Worm (Caenorhabditis elegans) whole organism, L1 larva: ENCODE data around the gene comt-4.

Source experiments
- C16A3.4 ChIP-seq: fragments of 150-350 bp; optimal IDR thresholded peaks from 2 replicates; lab custom pipeline; 2014; ENCODE audit warnings: missing biosample characterization, missing genetic modification characterization
- Y116A8C.19 ChIP-seq: sonication (generic microtip); optimal IDR thresholded peaks from 2 replicates; lab custom pipeline; 2016; ENCODE audit warnings: missing compliant biosample characterization, missing genetic modification characterization, borderline replicate concordance
- aha-1 ChIP-seq: fragments of 150-350 bp; optimal IDR thresholded peaks from 2 replicates; lab custom pipeline; 2014; ENCODE audit warnings: missing biosample characterization, missing genetic modification characterization
- aly-2 ChIP-seq: fragments of 150-350 bp; optimal IDR thresholded peaks from 2 replicates; lab custom pipeline; 2014; ENCODE audit warnings: missing biosample characterization, missing genetic modification characterization
- ama-1 ChIP-seq: fragments of 150-350 bp; optimal IDR thresholded peaks from 2 replicates; lab custom pipeline; 2014
- blmp-1 ChIP-seq: fragments of 150-350 bp; optimal IDR thresholded peaks from 2 replicates; lab custom pipeline; 2014; ENCODE audit warnings: missing biosample characterization, missing genetic modification characterization
- ceh-88 ChIP-seq: fragments of 200-800 bp; sonication (Bioruptor generic); IDR thresholded peaks from 2 replicates; pipeline ENCODE4 v1.3.6; 2022; ENCODE audit warnings: missing genetic modification characterization, missing compliant biosample characterization
- ceh-90 ChIP-seq: sonication (generic microtip); optimal IDR thresholded peaks from 2 replicates; lab custom pipeline; 2016; ENCODE audit warnings: missing genetic modification characterization, missing compliant biosample characterization
- ces-1 ChIP-seq: fragments of 150-350 bp; optimal IDR thresholded peaks from 2 replicates; lab custom pipeline; 2014; ENCODE audit warnings: missing biosample characterization, missing genetic modification reagents, missing genetic modification characterization
- efl-1 ChIP-seq, 4 experiments: fragments of 150-350 bp; optimal IDR thresholded peaks in 3 of 4; peaks in 1 of 4; 1 replicate in 1 of 4; 2 replicates in 3 of 4; lab custom pipeline; 2014; ENCODE audit warnings: missing biosample characterization in 2 of 4, missing genetic modification characterization in 2 of 4, missing genetic modification reagents in 2 of 4
- efl-3 ChIP-seq: fragments of 200-800 bp; sonication (Bioruptor generic); optimal IDR thresholded peaks from 2 replicates; lab custom pipeline; 2018; ENCODE audit warnings: mild to moderate bottlenecking, missing genetic modification characterization, missing compliant biosample characterization
- elt-2 ChIP-seq: sonication (generic microtip); optimal IDR thresholded peaks from 2 replicates; lab custom pipeline; 2016; ENCODE audit warnings: missing genetic modification characterization, mild to moderate bottlenecking, inconsistent platforms, missing compliant biosample characterization, missing genetic modification reagents
- elt-3 ChIP-seq, 6 experiments: fragments of 150-350 bp in 1 of 6; sonication (generic microtip); optimal IDR thresholded peaks; 2 replicates each; lab custom pipeline; 2017 to 2018; ENCODE audit warnings: missing biosample characterization in 6 of 6, missing genetic modification characterization in 6 of 6, inconsistent platforms in 1 of 6
- ets-5 ChIP-seq: fragments of 200-800 bp; sonication (Bioruptor generic); IDR thresholded peaks from 2 replicates; pipeline ENCODE4 v1.3.6; 2022; ENCODE audit warnings: missing genetic modification characterization, missing compliant biosample characterization
- fkh-8 ChIP-seq: sonication (generic microtip); optimal IDR thresholded peaks from 2 replicates; lab custom pipeline; 2016; ENCODE audit warnings: mild to moderate bottlenecking, missing genetic modification characterization, missing compliant biosample characterization
- fos-1 ChIP-seq: fragments of 150-350 bp; optimal IDR thresholded peaks from 2 replicates; lab custom pipeline; 2014; ENCODE audit warnings: missing biosample characterization, missing genetic modification characterization
- hlh-17 ChIP-seq: fragments of 200-800 bp; sonication (Bioruptor generic); optimal IDR thresholded peaks from 2 replicates; lab custom pipeline; 2018; ENCODE audit warnings: missing genetic modification characterization, mild to moderate bottlenecking, missing compliant biosample characterization, moderate library complexity, borderline replicate concordance
- hlh-4 ChIP-seq: sonication (generic microtip); optimal IDR thresholded peaks from 2 replicates; lab custom pipeline; 2016; ENCODE audit warnings: mild to moderate bottlenecking, missing genetic modification characterization, missing compliant biosample characterization
- hpl-2 ChIP-seq: fragments of 150-350 bp; optimal IDR thresholded peaks from 2 replicates; lab custom pipeline; 2014; ENCODE audit warnings: missing biosample characterization, missing genetic modification reagents, missing genetic modification characterization
- jun-1 ChIP-seq: fragments of 150-350 bp; optimal IDR thresholded peaks from 2 replicates; lab custom pipeline; 2014; ENCODE audit warnings: missing biosample characterization, missing genetic modification reagents, missing genetic modification characterization
- lin-13 ChIP-seq: fragments of 150-350 bp; optimal IDR thresholded peaks from 2 replicates; lab custom pipeline; 2014; ENCODE audit warnings: missing biosample characterization, missing genetic modification reagents, missing genetic modification characterization
- lin-15B ChIP-seq: fragments of 150-350 bp; sonication (generic microtip); optimal IDR thresholded peaks from 3 replicates; lab custom pipeline; 2014; ENCODE audit warnings: missing biosample characterization, missing genetic modification characterization
- lin-35 ChIP-seq, 2 experiments: fragments of 150-350 bp; optimal IDR thresholded peaks; 2 replicates each; lab custom pipeline; 2014; ENCODE audit warnings: missing biosample characterization in 2 of 2, missing genetic modification characterization in 2 of 2, missing genetic modification reagents in 2 of 2
- lsy-2 ChIP-seq, 2 experiments: fragments of 150-350 bp; optimal IDR thresholded peaks; 2 replicates each; lab custom pipeline; 2014; ENCODE audit warnings: missing biosample characterization in 2 of 2, missing genetic modification characterization in 2 of 2
- mep-1 ChIP-seq: fragments of 150-350 bp; optimal IDR thresholded peaks from 2 replicates; lab custom pipeline; 2014; ENCODE audit warnings: missing biosample characterization, missing genetic modification characterization
- nhr-20 ChIP-seq: sonication (generic microtip); optimal IDR thresholded peaks from 2 replicates; lab custom pipeline; 2016; ENCODE audit warnings: mild to moderate bottlenecking, missing genetic modification characterization, missing compliant biosample characterization
- nhr-237 ChIP-seq: fragments of 150-350 bp; optimal IDR thresholded peaks from 2 replicates; lab custom pipeline; 2014; ENCODE audit warnings: missing biosample characterization, missing genetic modification characterization
- nhr-71 ChIP-seq: sonication (generic microtip); optimal IDR thresholded peaks from 2 replicates; lab custom pipeline; 2016; ENCODE audit warnings: mild to moderate bottlenecking, missing genetic modification characterization, moderate library complexity, missing compliant biosample characterization
- nhr-76 ChIP-seq: sonication (generic microtip); optimal IDR thresholded peaks from 2 replicates; lab custom pipeline; 2017; ENCODE audit warnings: missing biosample characterization, missing genetic modification characterization
- nhr-84 ChIP-seq: sonication (generic microtip); optimal IDR thresholded peaks from 2 replicates; lab custom pipeline; 2017; ENCODE audit warnings: missing biosample characterization, missing genetic modification characterization
- nhr-85 ChIP-seq: sonication (generic microtip); peaks from one replicate; lab custom pipeline; 2016; ENCODE audit warnings: missing genetic modification characterization, inconsistent platforms, missing compliant biosample characterization
- pqm-1 ChIP-seq: sonication (generic microtip); optimal IDR thresholded peaks from 3 replicates; lab custom pipeline; 2017; ENCODE audit warnings: missing biosample characterization, missing genetic modification characterization
- rnt-1 ChIP-seq: sonication (generic microtip); optimal IDR thresholded peaks from 2 replicates; lab custom pipeline; 2016; ENCODE audit warnings: mild to moderate bottlenecking, missing genetic modification characterization, moderate library complexity, missing compliant biosample characterization
- skn-1 ChIP-seq: fragments of 150-350 bp; optimal IDR thresholded peaks from 2 replicates; lab custom pipeline; 2014; ENCODE audit warnings: missing biosample characterization, missing genetic modification characterization
- snpc-4 ChIP-seq: fragments of 150-350 bp; optimal IDR thresholded peaks from 2 replicates; lab custom pipeline; 2014; ENCODE audit warnings: missing biosample characterization, missing genetic modification characterization
- snu-23 ChIP-seq: sonication (generic microtip); optimal IDR thresholded peaks from 2 replicates; lab custom pipeline; 2016; ENCODE audit warnings: missing genetic modification characterization, missing compliant biosample characterization
- sptf-1 ChIP-seq: fragments of 150-350 bp; optimal IDR thresholded peaks from 2 replicates; lab custom pipeline; 2014; ENCODE audit warnings: missing biosample characterization, missing genetic modification characterization
- sup-37 ChIP-seq: fragments of 200-800 bp; sonication (Bioruptor generic); optimal IDR thresholded peaks from 2 replicates; lab custom pipeline; 2018; ENCODE audit warnings: mild to moderate bottlenecking, missing genetic modification characterization, missing compliant biosample characterization
- swsn-7 ChIP-seq: sonication (generic microtip); optimal IDR thresholded peaks from 2 replicates; lab custom pipeline; 2016; ENCODE audit warnings: missing genetic modification characterization, missing compliant biosample characterization
- tbx-2 ChIP-seq: sonication (generic microtip); optimal IDR thresholded peaks from 2 replicates; lab custom pipeline; 2016; ENCODE audit warnings: missing genetic modification characterization, missing compliant biosample characterization
- tlp-1 ChIP-seq: fragments of 150-350 bp; optimal IDR thresholded peaks from 2 replicates; lab custom pipeline; 2014; ENCODE audit warnings: missing biosample characterization, missing genetic modification characterization
- unc-130 ChIP-seq: fragments of 150-350 bp; optimal IDR thresholded peaks from 2 replicates; lab custom pipeline; 2017; ENCODE audit warnings: missing biosample characterization, missing genetic modification characterization, inconsistent platforms
- unc-86 ChIP-seq: sonication (generic microtip); optimal IDR thresholded peaks from 2 replicates; lab custom pipeline; 2016; ENCODE audit warnings: missing genetic modification characterization, missing compliant biosample characterization
- unc-98 ChIP-seq: fragments of 200-800 bp; sonication (Bioruptor generic); IDR thresholded peaks from 2 replicates; pipeline ENCODE4 v1.3.6; 2022; ENCODE audit warnings: missing genetic modification characterization, missing compliant biosample characterization
- xbp-1 ChIP-seq: sonication (generic microtip); optimal IDR thresholded peaks from 2 replicates; lab custom pipeline; 2016; ENCODE audit warnings: missing genetic modification characterization, missing compliant biosample characterization
- zip-4 ChIP-seq: fragments of 200-800 bp; sonication (Bioruptor generic); optimal IDR thresholded peaks from 2 replicates; lab custom pipeline; 2018; ENCODE audit warnings: mild to moderate bottlenecking, missing genetic modification characterization, moderate library complexity, missing compliant biosample characterization
- ztf-4 ChIP-seq: fragments of 150-350 bp; optimal IDR thresholded peaks from 2 replicates; lab custom pipeline; 2014; ENCODE audit warnings: missing biosample characterization, missing genetic modification characterization

Gene comt-4

DNA sequence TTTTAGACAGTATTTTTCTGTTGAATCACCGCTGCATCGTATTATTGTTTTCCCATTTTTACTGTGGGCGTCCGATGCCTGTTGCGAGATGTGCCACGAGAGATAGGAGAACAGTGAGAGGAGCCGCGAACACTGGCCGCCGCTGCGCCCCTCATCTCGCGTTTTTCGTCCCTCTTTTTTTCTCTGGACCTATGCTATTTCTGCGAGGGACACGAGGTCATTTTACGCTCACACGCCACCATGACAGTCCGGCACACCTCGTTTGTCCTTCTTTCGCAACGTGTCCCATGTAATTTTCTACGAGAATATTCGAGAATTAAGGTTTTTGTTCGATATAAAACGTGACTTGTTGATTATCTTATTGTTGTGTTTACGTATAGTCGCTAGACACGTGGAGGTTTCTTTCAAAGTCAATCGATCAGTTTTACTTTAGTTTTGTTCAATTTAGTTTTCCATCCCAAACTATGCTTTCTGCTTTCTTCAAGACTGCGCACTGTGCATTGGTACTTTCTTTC is 18.1 kb upstream of the comt-4 start, which contains the start of gene lbp-9 (continued):
- TF ChIP-seq ces-1 (GFP tag; lab: Kevin White, UChicago): no peak
- TF ChIP-seq pqm-1 (tag; lab: Kevin White, UChicago): no peak
- no peak for TF ChIP-seq nhr-84
- TF ChIP-seq ceh-88 (GFP tag; lab: Robert Waterston, UW): no peak
- TF ChIP-seq lsy-2 (tag; optimal IDR thresholded peaks at IDR 0.05; lab: Kevin White, UChicago): peak; percentile 15 to 34
- no peak for TF ChIP-seq elt-3 (tag; optimal IDR thresholded peaks at IDR 0.05; lab: Kevin White, UChicago)
- TF ChIP-seq nhr-85 (tag; lab: Kevin White, UChicago): peak; percentile 91
- TF ChIP-seq nhr-237 (tag; lab: Kevin White, UChicago): no peak
- TF ChIP-seq, all 84 proteins: peak for 25

DNA sequence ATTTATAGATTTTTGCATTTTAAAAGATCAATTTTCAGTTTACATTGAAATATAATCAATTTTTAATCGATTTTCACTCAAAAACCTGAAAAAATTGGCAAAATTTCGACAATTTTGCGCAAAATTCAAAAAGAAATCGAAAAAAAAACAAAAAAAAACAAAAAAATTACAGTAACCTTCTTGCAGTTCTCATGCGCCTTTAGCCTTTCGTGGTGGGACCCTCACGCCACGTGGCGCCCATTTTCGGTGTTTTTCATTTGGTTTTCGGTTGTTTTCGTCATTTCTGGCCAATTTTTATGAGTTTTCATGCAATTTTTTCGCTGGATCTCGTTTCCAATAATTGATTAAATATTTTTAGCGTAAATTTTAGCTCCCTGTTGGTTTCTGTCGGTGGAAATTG is 17.4 kb upstream of the comt-4 start:
- TF ChIP-seq lin-13 (GFP tag; lab: Kevin White, UChicago) (no peak), snu-23 (GFP tag; lab: Kevin White, UChicago) (no peak), mep-1 (tag; lab: Kevin White, UChicago) (no peak), Y116A8C.19 (no peak), fkh-8 (tag; lab: Kevin White, UChicago) (no peak), nhr-76 (no peak), aly-2 (no peak), unc-86 (no peak), lsy-2 (tag; optimal IDR thresholded peaks at IDR 0.05; lab: Kevin White, UChicago) (no peak), sptf-1 (tag; lab: Kevin White, UChicago) (no peak), elt-2 (no peak)
- TF ChIP-seq, all 84 proteins: peak for 0

DNA sequence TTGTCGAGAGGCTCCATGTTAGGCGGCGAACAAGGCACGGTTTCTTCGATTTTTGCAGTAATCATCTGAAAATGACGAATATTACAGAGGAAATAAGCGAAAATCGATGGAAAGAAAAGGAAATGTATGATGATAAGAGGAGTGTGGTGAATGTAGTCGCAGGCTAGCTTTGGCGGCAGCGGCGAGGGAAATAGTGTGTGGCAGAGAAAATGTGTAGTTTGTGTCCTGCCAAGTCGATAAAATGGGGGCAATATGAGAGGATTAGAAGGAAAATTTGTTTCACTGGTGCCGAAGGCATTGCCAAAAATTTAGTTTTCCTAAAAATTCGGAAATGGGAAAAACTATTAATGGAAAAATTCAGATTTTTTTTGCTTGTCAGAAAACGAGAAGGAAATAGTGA is 16.8 kb upstream of the comt-4 start, which contains the start of gene nhr-86:
Gene nhr-86, minus strand, starts transcription at position 71 of the 400 bp plus-strand sequence.
- TF ChIP-seq nhr-20 (tag; lab: Kevin White, UChicago): peak; percentile 27
- TF ChIP-seq nhr-85 (tag; lab: Kevin White, UChicago): peak; percentile 31
- no peak for TF ChIP-seq lin-15B (tag; lab: Kevin White, UChicago)
- peak; percentile 22 for TF ChIP-seq skn-1 (tag; lab: Kevin White, UChicago)
- TF ChIP-seq lin-35 (GFP tag; optimal IDR thresholded peaks at IDR 0.05; lab: Kevin White, UChicago): peak in 1 of 2 experiments; percentile 33
- peak; percentile 39 for TF ChIP-seq snu-23 (GFP tag; lab: Kevin White, UChicago)
- TF ChIP-seq blmp-1 (tag; lab: Kevin White, UChicago): peak; percentile 54
- TF ChIP-seq ets-5 (GFP tag; lab: Robert Waterston, UW): no peak

DNA sequence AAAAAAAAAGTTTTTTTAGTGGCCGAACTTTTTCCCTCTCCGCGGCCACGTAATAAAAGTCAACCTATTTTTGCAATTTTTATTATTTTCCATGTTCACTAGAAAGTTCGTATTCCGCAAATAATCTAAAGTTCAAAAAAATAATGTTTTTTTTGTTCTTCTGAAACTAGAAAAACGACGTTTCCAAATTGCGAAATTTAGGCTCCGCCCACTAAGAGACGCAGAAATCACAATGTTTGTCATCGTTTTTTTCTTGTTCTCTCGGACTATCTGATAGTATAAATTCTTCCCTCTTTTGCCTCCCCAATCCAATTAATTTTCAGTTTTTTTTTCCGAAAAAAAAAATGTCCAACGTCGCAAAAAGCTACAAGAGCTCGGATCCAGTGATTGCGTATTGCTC is 7.3 kb upstream of the comt-4 start, which contains the start of gene comt-3:
Gene comt-3, plus strand, starts transcription at position 214 of the 400 bp plus-strand sequence.
- TF ChIP-seq efl-1 (optimal IDR thresholded peaks at IDR 0.05; lab: Kevin White, UChicago) (no peak), efl-1 (GFP tag; optimal IDR thresholded peaks at IDR 0.05 in 1 of 2; lab: Kevin White, UChicago) (peak in 1 of 2 experiments; percentile 24), ces-1 (GFP tag; lab: Kevin White, UChicago) (no peak), unc-98 (GFP tag; lab: Robert Waterston, UW) (no peak), aha-1 (no peak), hlh-4 (tag; lab: Kevin White, UChicago) (no peak), ceh-90 (tag; lab: Kevin White, UChicago) (no peak), ztf-4 (tag; lab: Kevin White, UChicago) (no peak), zip-4 (GFP tag; lab: Kevin White, UChicago) (peak; percentile 22), snu-23 (GFP tag; lab: Kevin White, UChicago) (no peak), pqm-1 (tag; lab: Kevin White, UChicago) (no peak), nhr-76 (no peak), jun-1 (no peak), hpl-2 (GFP tag; lab: Kevin White, UChicago) (no peak), snpc-4 (no peak), fos-1 (tag; lab: Kevin White, UChicago) (no peak), tbx-2 (tag; lab: Kevin White, UChicago) (no peak), hlh-17 (no peak), efl-3 (GFP tag; lab: Kevin White, UChicago) (no peak), swsn-7 (no peak), nhr-20 (tag; lab: Kevin White, UChicago) (peak; percentile 39), nhr-85 (tag; lab: Kevin White, UChicago) (no peak), xbp-1 (tag; lab: Kevin White, UChicago) (no peak), tlp-1 (tag; lab: Kevin White, UChicago) (no peak), C16A3.4 (tag; lab: Kevin White, UChicago) (no peak), sup-37 (GFP tag; lab: Kevin White, UChicago) (no peak), lin-35 (GFP tag; optimal IDR thresholded peaks at IDR 0.05; lab: Kevin White, UChicago) (peak in 1 of 2 experiments; percentile 3), nhr-71 (tag; lab: Kevin White, UChicago) (peak; percentile 8), unc-130 (tag; lab: Kevin White, UChicago) (no peak), rnt-1 (tag; lab: Kevin White, UChicago) (no peak), ama-1 (lab: Kevin White, UChicago) (no peak), skn-1 (tag; lab: Kevin White, UChicago) (peak; percentile 99), lin-15B (tag; lab: Kevin White, UChicago) (no peak)
